Fruit fly (Drosophila melanogaster) whole organism, embryonic: ENCODE measurements around the gene TRAM.

Source experiments
- CG10147 ChIP-seq: fragments of 200-800 bp; sonication (Bioruptor generic); optimal IDR thresholded peaks from 2 replicates; lab custom pipeline; 2019; ENCODE audit warnings: missing biosample characterization, mild to moderate bottlenecking, missing genetic modification characterization, moderate library complexity
- CG10543 ChIP-seq: fragments of 200-800 bp; sonication (Bioruptor generic); optimal IDR thresholded peaks from 3 replicates; lab custom pipeline; 2017; ENCODE audit warnings: missing biosample characterization, mild to moderate bottlenecking, missing genetic modification characterization, moderate library complexity
- CG10565 ChIP-seq: fragments of 200-800 bp; sonication (Bioruptor generic); optimal IDR thresholded peaks from 3 replicates; lab custom pipeline; 2016; ENCODE audit warnings: missing biosample characterization, mild to moderate bottlenecking, missing genetic modification characterization
- CG10979 ChIP-seq: fragments of 200-800 bp; sonication (Bioruptor generic); optimal IDR thresholded peaks from 2 replicates; lab custom pipeline; 2018; ENCODE audit warnings: missing biosample characterization, mild to moderate bottlenecking, missing genetic modification characterization, moderate library complexity
- CG11560 ChIP-seq: fragments of 200-800 bp; sonication (Bioruptor generic); IDR thresholded peaks from 3 replicates; pipeline ENCODE4 v1.3.6; 2022; ENCODE audit warnings: missing biosample characterization, missing genetic modification characterization
- CG12155 ChIP-seq: fragments of 200-800 bp; sonication (Bioruptor generic); optimal IDR thresholded peaks from 3 replicates; lab custom pipeline; 2016; ENCODE audit warnings: missing biosample characterization, missing genetic modification characterization
- CG12219 ChIP-seq: fragments of 200-800 bp; sonication (Bioruptor generic); optimal IDR thresholded peaks from 3 replicates; lab custom pipeline; 2018; ENCODE audit warnings: missing biosample characterization, mild to moderate bottlenecking, missing genetic modification characterization
- CG12236 ChIP-seq: fragments of 200-800 bp; sonication (Bioruptor generic); optimal IDR thresholded peaks from 2 replicates; lab custom pipeline; 2016; ENCODE audit warnings: missing biosample characterization, missing genetic modification characterization
- CG12391 ChIP-seq: fragments of 200-800 bp; sonication (Bioruptor generic); optimal IDR thresholded peaks from 3 replicates; lab custom pipeline; 2018; ENCODE audit warnings: missing biosample characterization, mild to moderate bottlenecking, missing genetic modification characterization, moderate library complexity
- CG15011 ChIP-seq: fragments of 200-800 bp; sonication (Bioruptor generic); optimal IDR thresholded peaks from 3 replicates; lab custom pipeline; 2018; ENCODE audit warnings: missing biosample characterization, mild to moderate bottlenecking, missing genetic modification characterization
- CG16815 ChIP-seq: fragments of 200-800 bp; sonication (Bioruptor generic); optimal IDR thresholded peaks from 3 replicates; lab custom pipeline; 2017; ENCODE audit warnings: missing biosample characterization, mild to moderate bottlenecking, missing genetic modification characterization
- CG17186 ChIP-seq: fragments of 200-800 bp; sonication (Bioruptor generic); optimal IDR thresholded peaks from 3 replicates; lab custom pipeline; 2017; ENCODE audit warnings: missing biosample characterization, missing genetic modification reagents, missing genetic modification characterization
- CG3847 ChIP-seq: fragments of 200-800 bp; sonication (Bioruptor generic); IDR thresholded peaks from 2 replicates; pipeline ENCODE4 v1.3.6; 2022; ENCODE audit warnings: missing biosample characterization, missing genetic modification characterization
- CG4854 ChIP-seq: fragments of 200-800 bp; sonication (Bioruptor generic); optimal IDR thresholded peaks from 2 replicates; lab custom pipeline; 2016; ENCODE audit warnings: missing biosample characterization, missing genetic modification characterization, inconsistent platforms
- CG6765 ChIP-seq: fragments of 200-800 bp; sonication (Bioruptor generic); optimal IDR thresholded peaks from 3 replicates; lab custom pipeline; 2017; ENCODE audit warnings: missing biosample characterization, mild to moderate bottlenecking, missing genetic modification characterization
- CG6791 ChIP-seq: fragments of 200-800 bp; sonication (Bioruptor generic); IDR thresholded peaks from 3 replicates; pipeline ENCODE4 v1.3.6; 2022; ENCODE audit warnings: missing biosample characterization, missing genetic modification characterization; ENCODE audit not compliant: partially characterized antibody
- CG9727 ChIP-seq: fragments of 200-800 bp; sonication (Bioruptor generic); optimal IDR thresholded peaks from 3 replicates; lab custom pipeline; 2017; ENCODE audit warnings: missing biosample characterization, mild to moderate bottlenecking, missing genetic modification characterization
- CG9797 ChIP-seq: fragments of 200-800 bp; sonication (Bioruptor generic); optimal IDR thresholded peaks from 3 replicates; lab custom pipeline; 2018; ENCODE audit warnings: missing biosample characterization, mild to moderate bottlenecking, missing genetic modification characterization
- D ChIP-seq, 2 experiments: fragments of 200-800 bp in 1 of 2; fragments of >200 bp in 1 of 2; sonication (Bioruptor generic) in 1 of 2; optimal IDR thresholded peaks; 2 replicates in 1 of 2; 3 replicates in 1 of 2; lab custom pipeline; 2017; ENCODE audit warnings: mild to moderate bottlenecking in 1 of 2, missing biosample characterization in 1 of 2, missing genetic modification characterization in 1 of 2, missing genetic modification reagents in 1 of 2
- Dad ChIP-seq: fragments of 200-800 bp; sonication (Bioruptor generic); optimal IDR thresholded peaks from 3 replicates; lab custom pipeline; 2016; ENCODE audit warnings: missing biosample characterization, missing genetic modification characterization
- Fer1 ChIP-seq: fragments of 200-800 bp; sonication (Bioruptor generic); optimal IDR thresholded peaks from 2 replicates; lab custom pipeline; 2017; ENCODE audit warnings: missing biosample characterization, mild to moderate bottlenecking, missing genetic modification characterization
- HLHmδ ChIP-seq: fragments of 200-800 bp; sonication (Bioruptor generic); optimal IDR thresholded peaks from 2 replicates; lab custom pipeline; 2018; ENCODE audit warnings: missing biosample characterization, mild to moderate bottlenecking, missing genetic modification characterization, moderate library complexity
- Mrtf ChIP-seq: fragments of 200-800 bp; sonication (Bioruptor generic); IDR thresholded peaks from 3 replicates; pipeline ENCODE4 v1.3.6; 2022; ENCODE audit warnings: missing biosample characterization, missing genetic modification characterization
- Nf-YC ChIP-seq: fragments of 200-800 bp; optimal IDR thresholded peaks from 3 replicates; lab custom pipeline; 2019; ENCODE audit warnings: missing biosample characterization, mild to moderate bottlenecking, missing genetic modification characterization, moderate library complexity
- Oaz ChIP-seq: fragments of 200-800 bp; sonication (Bioruptor generic); IDR thresholded peaks from 2 replicates; pipeline ENCODE4 v1.3.6; 2022; ENCODE audit warnings: missing biosample characterization, missing genetic modification characterization
- PHDP ChIP-seq: fragments of 200-800 bp; sonication (Bioruptor generic); optimal IDR thresholded peaks from 3 replicates; lab custom pipeline; 2018; ENCODE audit warnings: missing biosample characterization, mild to moderate bottlenecking, missing genetic modification characterization, moderate library complexity
- Sox100B ChIP-seq: fragments of 200-800 bp; sonication (Bioruptor generic); optimal IDR thresholded peaks from 3 replicates; lab custom pipeline; 2018; ENCODE audit warnings: missing biosample characterization, mild to moderate bottlenecking, missing genetic modification characterization
- abd-A ChIP-seq: fragments of 200-800 bp; sonication (Bioruptor generic); optimal IDR thresholded peaks from 3 replicates; lab custom pipeline; 2019; ENCODE audit warnings: missing biosample characterization, mild to moderate bottlenecking, missing genetic modification characterization, moderate library complexity
- ac ChIP-seq: fragments of 200-800 bp; sonication (Bioruptor generic); optimal IDR thresholded peaks from 3 replicates; lab custom pipeline; 2017; ENCODE audit warnings: missing biosample characterization, mild to moderate bottlenecking, missing genetic modification characterization
- ap ChIP-seq: fragments of 200-800 bp; sonication (Bioruptor generic); IDR thresholded peaks from 2 replicates; pipeline ENCODE4 v1.3.6; 2022; ENCODE audit warnings: missing biosample characterization, missing genetic modification characterization
- bab2 ChIP-seq: fragments of 200-800 bp; sonication (Bioruptor generic); optimal IDR thresholded peaks from 2 replicates; lab custom pipeline; 2016; ENCODE audit warnings: missing biosample characterization, missing genetic modification characterization
- cas ChIP-seq: fragments of 200-800 bp; sonication (Bioruptor generic); IDR thresholded peaks from 2 replicates; pipeline ENCODE4 v1.3.6; 2022; ENCODE audit warnings: missing biosample characterization, missing genetic modification characterization
- chinmo ChIP-seq: fragments of 200-800 bp; sonication (Bioruptor generic); IDR thresholded peaks from 4 replicates; pipeline ENCODE4 v1.3.6; 2022; ENCODE audit warnings: missing biosample characterization, missing genetic modification characterization; ENCODE audit not compliant: partially characterized antibody
- chm ChIP-seq: fragments of 200-800 bp; sonication (Bioruptor generic); IDR thresholded peaks from 2 replicates; pipeline ENCODE4 v1.3.6; 2022; ENCODE audit warnings: missing biosample characterization, missing genetic modification characterization
- crc ChIP-seq: fragments of 200-800 bp; sonication (Bioruptor generic); optimal IDR thresholded peaks from 2 replicates; lab custom pipeline; 2016; ENCODE audit warnings: missing biosample characterization, missing genetic modification characterization
- dmrt99B ChIP-seq: fragments of 200-800 bp; sonication (Bioruptor generic); optimal IDR thresholded peaks from 2 replicates; lab custom pipeline; 2018; ENCODE audit warnings: missing biosample characterization, mild to moderate bottlenecking, missing genetic modification characterization, moderate library complexity
- fru ChIP-seq: fragments of >200 bp; optimal IDR thresholded peaks from 2 replicates; lab custom pipeline; 2017
- gcm2 ChIP-seq: fragments of 200-800 bp; sonication (Bioruptor generic); optimal IDR thresholded peaks from 2 replicates; lab custom pipeline; 2016; ENCODE audit warnings: missing biosample characterization, missing genetic modification characterization
- gsb ChIP-seq: fragments of 200-800 bp; sonication (Bioruptor generic); IDR thresholded peaks from 2 replicates; pipeline ENCODE4 v1.3.6; 2022; ENCODE audit warnings: missing biosample characterization, missing genetic modification characterization
- her ChIP-seq: fragments of 200-800 bp; sonication (Bioruptor generic); optimal IDR thresholded peaks from 2 replicates; lab custom pipeline; 2016; ENCODE audit warnings: missing biosample characterization, missing genetic modification characterization
- klu ChIP-seq: fragments of 200-800 bp; sonication (Bioruptor generic); IDR thresholded peaks from 2 replicates; pipeline ENCODE4 v1.3.6; 2022; ENCODE audit warnings: missing biosample characterization, missing genetic modification characterization
- lov ChIP-seq, 2 experiments: fragments of 200-800 bp in 1 of 2; fragments of >200 bp in 1 of 2; sonication (Bioruptor generic) in 1 of 2; IDR thresholded peaks in 1 of 2; optimal IDR thresholded peaks in 1 of 2; 2 replicates in 1 of 2; 3 replicates in 1 of 2; pipeline versions ENCODE4 v1.3.6 to Lab custom; 2017 to 2022; ENCODE audit warnings: missing biosample characterization in 1 of 2, missing genetic modification characterization in 1 of 2
- otp ChIP-seq: fragments of 200-800 bp; sonication (Bioruptor generic); IDR thresholded peaks from 3 replicates; pipeline ENCODE4, ENCODE4 v1.3.6; 2022; ENCODE audit warnings: missing biosample characterization, missing genetic modification characterization
- pfk ChIP-seq: fragments of 200-800 bp; sonication (Bioruptor generic); optimal IDR thresholded peaks from 2 replicates; lab custom pipeline; 2018; ENCODE audit warnings: missing biosample characterization, mild to moderate bottlenecking, missing genetic modification characterization, moderate library complexity
- salm ChIP-seq: fragments of 200-800 bp; sonication (Bioruptor generic); optimal IDR thresholded peaks from 2 replicates; lab custom pipeline; 2018; ENCODE audit warnings: missing biosample characterization, mild to moderate bottlenecking, missing genetic modification characterization
- trem ChIP-seq: fragments of 200-800 bp; optimal IDR thresholded peaks from 3 replicates; lab custom pipeline; 2019; ENCODE audit warnings: missing biosample characterization, mild to moderate bottlenecking, missing genetic modification characterization, moderate library complexity
- wor ChIP-seq: fragments of 200-800 bp; sonication (Bioruptor generic); IDR thresholded peaks from 2 replicates; pipeline ENCODE4 v1.3.6; 2022; ENCODE audit warnings: missing biosample characterization, missing genetic modification characterization
- yki ChIP-seq: fragments of >200 bp; optimal IDR thresholded peaks from 3 replicates; lab custom pipeline; 2018

Gene TRAM

dm6 chrX:935049-935900 is at the start of gene TRAM (continued):
- peak; percentile 97 for TF ChIP-seq her (GFP tag; lab: Kevin White, UChicago)
- peak; percentile 85 for TF ChIP-seq CG9797 (GFP tag; lab: Kevin White, UChicago)
- peak; percentile 97 for TF ChIP-seq CG10979
- peak; percentile 97 for TF ChIP-seq CG12155 (GFP tag; lab: Kevin White, UChicago)
- TF ChIP-seq wor = peak; percentile 99
- peak; percentile 29 for TF ChIP-seq HLHmδ (GFP tag; lab: Kevin White, UChicago)
- TF ChIP-seq chm (GFP tag; lab: Robert Waterston, UW) = peak; percentile 99
- TF ChIP-seq salm = peak; percentile 93
- peak; percentile 98 for TF ChIP-seq Dad (GFP tag; lab: Kevin White, UChicago)
- TF ChIP-seq CG17186 (GFP tag; lab: Kevin White, UChicago) = peak; percentile 98
- no peak for TF ChIP-seq lov (optimal IDR thresholded peaks at IDR 0.05; lab: Kevin White, UChicago)
- peak; percentile 99 for TF ChIP-seq lov (GFP tag; IDR thresholded peaks at IDR 0.05; lab: Robert Waterston, UW)
- TF ChIP-seq cas (GFP tag; lab: Robert Waterston, UW) = peak; percentile 97
- peak; percentile 99 for TF ChIP-seq bab2 (GFP tag; lab: Kevin White, UChicago)
- TF ChIP-seq CG10543 = peak; percentile 99
- peak; percentile 98 for TF ChIP-seq PHDP (tag; lab: Kevin White, UChicago)
- TF ChIP-seq CG10565 (GFP tag; lab: Kevin White, UChicago) = peak; percentile 89
- TF ChIP-seq CG16815 (GFP tag; lab: Kevin White, UChicago) = peak; percentile 98
- peak; percentile 95 for TF ChIP-seq ac (GFP tag; lab: Kevin White, UChicago)
- TF ChIP-seq ap (GFP tag; lab: Robert Waterston, UW) = peak; percentile 98
- TF ChIP-seq gcm2 (GFP tag; lab: Kevin White, UChicago) = peak; percentile 95
- peak; percentile 97 for TF ChIP-seq CG12219 (GFP tag; lab: Kevin White, UChicago)
- TF ChIP-seq klu (GFP tag; lab: Robert Waterston, UW) = peak; percentile 98
- peak; percentile 98 for TF ChIP-seq CG12391 (tag; lab: Kevin White, UChicago)
- peak; percentile 95 for TF ChIP-seq CG6765 (GFP tag; lab: Kevin White, UChicago)
- peak; percentile 99 for TF ChIP-seq CG9727 (GFP tag; lab: Kevin White, UChicago)
- TF ChIP-seq CG10147 (GFP tag; lab: Kevin White, UChicago) = peak; percentile 96
- peak; percentile 82 for TF ChIP-seq CG6791
- peak; percentile 91 for TF ChIP-seq Nf-YC (tag; lab: Kevin White, UChicago)
- TF ChIP-seq CG4854 (GFP tag; lab: Kevin White, UChicago) = peak; percentile 94
- TF ChIP-seq trem (tag; lab: Kevin White, UChicago) = peak; percentile 94
- TF ChIP-seq pfk = peak; percentile 72
- peak; percentile 98 for TF ChIP-seq Oaz (GFP tag; lab: Robert Waterston, UW)
- peak; percentile 98 for TF ChIP-seq gsb
- peak; percentile 98 for TF ChIP-seq dmrt99B (tag; lab: Kevin White, UChicago)
- peak; percentile 98 for TF ChIP-seq Fer1 (GFP tag; lab: Kevin White, UChicago)
- no peak for TF ChIP-seq abd-A (tag; lab: Kevin White, UChicago)
- no peak for TF ChIP-seq D (optimal IDR thresholded peaks at IDR 0.05; lab: Kevin White, UChicago)
- TF ChIP-seq D (GFP tag; optimal IDR thresholded peaks at IDR 0.05; lab: Kevin White, UChicago) = peak; percentile 98
- no peak for TF ChIP-seq yki (lab: Kevin White, UChicago)
- TF ChIP-seq CG15011 (GFP tag; lab: Kevin White, UChicago) = no peak
- peak; percentile 99 for TF ChIP-seq CG3847 (GFP tag; lab: Robert Waterston, UW)
- TF ChIP-seq crc (GFP tag; lab: Kevin White, UChicago) = peak; percentile 96
- no peak for TF ChIP-seq fru (lab: Kevin White, UChicago)
- peak; percentile 96 for TF ChIP-seq CG12236 (GFP tag; lab: Kevin White, UChicago)
- peak; percentile 92 for TF ChIP-seq CG11560 (tag; lab: Robert Waterston, UW)
- no peak for TF ChIP-seq chinmo (GFP tag; lab: Robert Waterston, UW)
- TF ChIP-seq Sox100B (GFP tag; lab: Kevin White, UChicago) = no peak
- TF ChIP-seq otp (GFP tag; lab: Robert Waterston, UW) = peak; percentile 99
- peak; percentile 99 for TF ChIP-seq Mrtf
